Worm (Caenorhabditis elegans): Measurements from ENCODE around the gene coh-3.

ce11 chrV:14433584-14433983, 23.6 kb upstream of the coh-3 start:
- TF ChIP-seq med-1 (GFP tag; optimal IDR thresholded peaks at IDR 0.05; ENCODE audit: insufficient read depth), result no peak
- TF ChIP-seq T22C8.4 (GFP tag; IDR thresholded peaks at IDR 0.05), result no peak
- TF ChIP-seq flt-1 (GFP tag; IDR thresholded peaks at IDR 0.05), result no peak
- no peak for TF ChIP-seq tab-1 (GFP tag; IDR thresholded peaks at IDR 0.05)
- TF ChIP-seq klf-2 (GFP tag; conservative IDR thresholded peaks at IDR 0.05), result no peak
